Worm (Caenorhabditis elegans) whole organism, midembryonic: ENCODE data around the gene gex-2.

Source experiments
- cog-1 ChIP-seq: sonication (generic microtip); optimal IDR thresholded peaks from 2 replicates; lab custom pipeline; 2016; ENCODE audit warnings: missing genetic modification characterization, missing compliant biosample characterization
- flt-1 ChIP-seq: fragments of 200-800 bp; sonication (Bioruptor generic); IDR thresholded peaks from 2 replicates; pipeline ENCODE4 v1.3.6; 2022; ENCODE audit warnings: missing genetic modification characterization, missing compliant biosample characterization
- ref-1 ChIP-seq: fragments of 200-800 bp; sonication (Bioruptor generic); conservative IDR thresholded peaks from 2 replicates; pipeline ENCODE4 v1.3.6; 2022; ENCODE audit warnings: missing genetic modification reagents, missing genetic modification characterization, missing compliant biosample characterization
- ztf-23 ChIP-seq: fragments of 200-800 bp; sonication (Bioruptor generic); IDR thresholded peaks from 2 replicates; pipeline ENCODE4 v1.3.6; 2022; ENCODE audit warnings: missing genetic modification reagents, missing genetic modification characterization, missing compliant biosample characterization
- ztf-29 ChIP-seq: fragments of 200-800 bp; sonication (Bioruptor generic); IDR thresholded peaks from 2 replicates; pipeline ENCODE4 v1.3.6; 2022; ENCODE audit warnings: missing genetic modification reagents, missing genetic modification characterization, missing compliant biosample characterization

DNA sequence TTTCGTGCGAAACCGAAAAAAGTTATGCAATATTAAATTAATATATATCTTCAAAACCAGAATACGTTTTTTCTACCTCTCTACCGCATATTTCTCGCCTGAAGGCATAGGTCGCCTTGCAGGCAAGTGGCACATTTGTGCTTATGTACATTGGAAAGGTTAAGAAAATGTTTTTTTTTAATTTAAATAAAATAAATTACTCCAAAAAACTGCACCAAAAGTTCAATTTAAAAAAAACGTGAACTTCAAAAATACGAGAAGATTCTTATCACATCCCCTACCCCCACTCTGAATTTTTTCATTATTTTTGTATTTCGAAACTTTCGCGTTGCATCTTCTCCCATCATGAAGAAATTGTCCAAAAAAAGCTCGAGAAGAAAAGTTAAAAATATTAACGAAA lies 48.2 kb upstream of the gex-2 start, which contains the start of gene W03G1.2:
- TF ChIP-seq ref-1 (GFP tag; lab: Robert Waterston, UW) (no peak), flt-1 (no peak), cog-1 (tag; lab: Kevin White, UChicago) (no peak), ztf-23 (GFP tag; lab: Robert Waterston, UW) (no peak), ztf-29 (GFP tag; lab: Robert Waterston, UW) (no peak)
